Fruit fly (Drosophila melanogaster) whole organism, embryonic: ENCODE measurements around the gene CG7656.

Experiments
- Asciz ChIP-seq: fragments of 200-800 bp; sonication (Bioruptor generic); optimal IDR thresholded peaks from 2 replicates; lab custom pipeline; 2017; ENCODE audit warnings: missing biosample characterization, mild to moderate bottlenecking, missing genetic modification characterization, missing genetic modification reagents
- B-H2 ChIP-seq: fragments of 200-800 bp; sonication (Bioruptor generic); optimal IDR thresholded peaks from 2 replicates; lab custom pipeline; 2018; ENCODE audit warnings: missing biosample characterization, mild to moderate bottlenecking, missing genetic modification characterization
- Bgb ChIP-seq: fragments of 200-800 bp; sonication (Bioruptor generic); IDR thresholded peaks from 2 replicates; pipeline ENCODE4 v1.3.6; 2022; ENCODE audit warnings: missing biosample characterization, missing genetic modification characterization; ENCODE audit not compliant: partially characterized antibody
- CG10147 ChIP-seq: fragments of 200-800 bp; sonication (Bioruptor generic); optimal IDR thresholded peaks from 2 replicates; lab custom pipeline; 2019; ENCODE audit warnings: missing biosample characterization, mild to moderate bottlenecking, missing genetic modification characterization, moderate library complexity
- CG10267 ChIP-seq: fragments of 200-800 bp; sonication (Bioruptor generic); optimal IDR thresholded peaks from 2 replicates; lab custom pipeline; 2018; ENCODE audit warnings: missing biosample characterization, mild to moderate bottlenecking, missing genetic modification characterization, moderate library complexity
- CG10431 ChIP-seq: fragments of 200-800 bp; sonication (Bioruptor generic); optimal IDR thresholded peaks from 3 replicates; lab custom pipeline; 2018; ENCODE audit warnings: missing biosample characterization, mild to moderate bottlenecking, missing genetic modification characterization
- CG12219 ChIP-seq: fragments of 200-800 bp; sonication (Bioruptor generic); optimal IDR thresholded peaks from 3 replicates; lab custom pipeline; 2018; ENCODE audit warnings: missing biosample characterization, mild to moderate bottlenecking, missing genetic modification characterization
- CG14014 ChIP-seq: fragments of 200-800 bp; sonication (Bioruptor generic); IDR thresholded peaks from 2 replicates; pipeline ENCODE4 v1.3.6; 2022; ENCODE audit warnings: missing biosample characterization, missing genetic modification characterization
- CG14710 ChIP-seq: fragments of 200-800 bp; sonication (Bioruptor generic); optimal IDR thresholded peaks from 3 replicates; lab custom pipeline; 2019; ENCODE audit warnings: missing biosample characterization, mild to moderate bottlenecking, missing genetic modification characterization, moderate library complexity
- CG18764 ChIP-seq: fragments of 200-800 bp; sonication (Bioruptor generic); optimal IDR thresholded peaks from 3 replicates; lab custom pipeline; 2016; ENCODE audit warnings: missing biosample characterization, missing genetic modification characterization
- CG31224 ChIP-seq: fragments of 200-800 bp; sonication (Bioruptor generic); IDR thresholded peaks from 2 replicates; pipeline ENCODE4 v1.3.6; 2022; ENCODE audit warnings: missing biosample characterization, missing genetic modification characterization
- CG3281 ChIP-seq: fragments of 200-800 bp; sonication (Bioruptor generic); optimal IDR thresholded peaks from 3 replicates; lab custom pipeline; 2017; ENCODE audit warnings: missing biosample characterization, mild to moderate bottlenecking, missing genetic modification characterization
- CG42726 ChIP-seq: fragments of 200-800 bp; sonication (Bioruptor generic); IDR thresholded peaks from 2 replicates; pipeline ENCODE4 v1.3.6; 2022; ENCODE audit warnings: missing biosample characterization, missing genetic modification characterization; ENCODE audit not compliant: partially characterized antibody
- CG4707 ChIP-seq: fragments of 200-800 bp; sonication (Bioruptor generic); optimal IDR thresholded peaks from 2 replicates; lab custom pipeline; 2018; ENCODE audit warnings: missing biosample characterization, mild to moderate bottlenecking, missing genetic modification characterization, moderate library complexity
- CG4854 ChIP-seq: fragments of 200-800 bp; sonication (Bioruptor generic); optimal IDR thresholded peaks from 2 replicates; lab custom pipeline; 2016; ENCODE audit warnings: missing biosample characterization, missing genetic modification characterization, inconsistent platforms
- CG6654 ChIP-seq: fragments of 200-800 bp; sonication (Bioruptor generic); optimal IDR thresholded peaks from 2 replicates; lab custom pipeline; 2017; ENCODE audit warnings: missing biosample characterization, mild to moderate bottlenecking, missing genetic modification characterization
- CG6689 ChIP-seq: fragments of 200-800 bp; sonication (Bioruptor generic); IDR thresholded peaks from 2 replicates; pipeline ENCODE4 v1.3.6; 2022; ENCODE audit warnings: missing biosample characterization, missing genetic modification characterization
- CG9215 ChIP-seq: fragments of 200-800 bp; sonication (Bioruptor generic); IDR thresholded peaks from 2 replicates; pipeline ENCODE4 v1.3.6; 2022; ENCODE audit warnings: missing biosample characterization, missing genetic modification characterization
- CG9727 ChIP-seq: fragments of 200-800 bp; sonication (Bioruptor generic); optimal IDR thresholded peaks from 3 replicates; lab custom pipeline; 2017; ENCODE audit warnings: missing biosample characterization, mild to moderate bottlenecking, missing genetic modification characterization
- Dp ChIP-seq: fragments of 200-800 bp; sonication (Bioruptor generic); optimal IDR thresholded peaks from 2 replicates; lab custom pipeline; 2018; ENCODE audit warnings: missing biosample characterization, mild to moderate bottlenecking, missing genetic modification characterization, moderate library complexity
- Dref ChIP-seq: fragments of 200-800 bp; sonication (Bioruptor generic); IDR thresholded peaks from 2 replicates; pipeline ENCODE4 v1.3.6; 2022; ENCODE audit warnings: missing biosample characterization, missing genetic modification characterization
- ERR ChIP-seq: fragments of 200-800 bp; sonication (Bioruptor generic); optimal IDR thresholded peaks from 2 replicates; lab custom pipeline; 2016; ENCODE audit warnings: missing biosample characterization, missing genetic modification characterization
- HmgD ChIP-seq: fragments of 200-800 bp; sonication (Bioruptor generic); optimal IDR thresholded peaks from 3 replicates; lab custom pipeline; 2016; ENCODE audit warnings: missing biosample characterization, missing genetic modification characterization
- Kr ChIP-seq: fragments of 200-800 bp; sonication (Bioruptor generic); optimal IDR thresholded peaks from 2 replicates; lab custom pipeline; 2017; ENCODE audit warnings: missing biosample characterization, mild to moderate bottlenecking, missing genetic modification characterization
- Myb ChIP-seq: fragments of 200-800 bp; sonication (Bioruptor generic); optimal IDR thresholded peaks from 2 replicates; lab custom pipeline; 2016; ENCODE audit warnings: missing biosample characterization, missing genetic modification characterization
- Six4 ChIP-seq: fragments of 200-800 bp; sonication (Bioruptor generic); optimal IDR thresholded peaks from 2 replicates; lab custom pipeline; 2016; ENCODE audit warnings: missing biosample characterization, missing genetic modification characterization
- Sox102F ChIP-seq: fragments of 200-800 bp; sonication (Bioruptor generic); optimal IDR thresholded peaks from 2 replicates; lab custom pipeline; 2018; ENCODE audit warnings: missing biosample characterization, mild to moderate bottlenecking, missing genetic modification characterization, moderate library complexity
- Vsx1 ChIP-seq: fragments of 200-800 bp; sonication (Bioruptor generic); optimal IDR thresholded peaks from 2 replicates; lab custom pipeline; 2017; ENCODE audit warnings: missing biosample characterization, mild to moderate bottlenecking, missing genetic modification characterization, missing genetic modification reagents
- Xbp1 ChIP-seq: fragments of 200-800 bp; sonication (Bioruptor generic); optimal IDR thresholded peaks from 3 replicates; lab custom pipeline; 2016; ENCODE audit warnings: missing biosample characterization, mild to moderate bottlenecking, missing genetic modification characterization
- aop ChIP-seq: fragments of 200-800 bp; sonication (Bioruptor generic); IDR thresholded peaks from 2 replicates; pipeline ENCODE4 v1.3.6; 2022; ENCODE audit warnings: missing biosample characterization, missing genetic modification characterization
- ash1 ChIP-seq: fragments of 200-800 bp; sonication (Bioruptor generic); optimal IDR thresholded peaks from 2 replicates; lab custom pipeline; 2018; ENCODE audit warnings: missing biosample characterization, mild to moderate bottlenecking, missing genetic modification characterization
- br ChIP-seq: fragments of >200 bp; optimal IDR thresholded peaks from 2 replicates; lab custom pipeline; 2017
- cato ChIP-seq: fragments of 200-800 bp; sonication (Bioruptor generic); optimal IDR thresholded peaks from 2 replicates; lab custom pipeline; 2016; ENCODE audit warnings: missing biosample characterization, missing genetic modification characterization, borderline replicate concordance
- chinmo ChIP-seq: fragments of 200-800 bp; sonication (Bioruptor generic); IDR thresholded peaks from 4 replicates; pipeline ENCODE4 v1.3.6; 2022; ENCODE audit warnings: missing biosample characterization, missing genetic modification characterization; ENCODE audit not compliant: partially characterized antibody
- dati ChIP-seq: fragments of 200-800 bp; sonication (Bioruptor generic); IDR thresholded peaks from 2 replicates; pipeline ENCODE4 v1.3.6; 2022; ENCODE audit warnings: missing biosample characterization, missing genetic modification characterization
- dm ChIP-seq: fragments of 200-800 bp; sonication (Bioruptor generic); optimal IDR thresholded peaks from 3 replicates; lab custom pipeline; 2016; ENCODE audit warnings: missing biosample characterization, missing genetic modification characterization
- dysf ChIP-seq: fragments of 200-800 bp; sonication (Bioruptor generic); IDR thresholded peaks from 3 replicates; pipeline ENCODE4 v1.3.6; 2022; ENCODE audit warnings: missing biosample characterization, missing genetic modification characterization
- fru ChIP-seq: fragments of >200 bp; optimal IDR thresholded peaks from 2 replicates; lab custom pipeline; 2017
- gfzf ChIP-seq: fragments of 200-800 bp; sonication (Bioruptor generic); optimal IDR thresholded peaks from 2 replicates; lab custom pipeline; 2016; ENCODE audit warnings: missing biosample characterization, mild to moderate bottlenecking, missing genetic modification characterization, moderate library complexity
- ken ChIP-seq: fragments of 200-800 bp; sonication (Bioruptor generic); IDR thresholded peaks from 3 replicates; pipeline ENCODE4 v1.3.6; 2022; ENCODE audit warnings: missing biosample characterization, missing genetic modification characterization
- klu ChIP-seq: fragments of 200-800 bp; sonication (Bioruptor generic); IDR thresholded peaks from 2 replicates; pipeline ENCODE4 v1.3.6; 2022; ENCODE audit warnings: missing biosample characterization, missing genetic modification characterization
- pan ChIP-seq, 4 experiments: fragments of >200 bp in 3 of 4; fragments of 200-800 bp in 1 of 4; sonication (Bioruptor generic) in 1 of 4; optimal IDR thresholded peaks in 3 of 4; IDR thresholded peaks in 1 of 4; 2 replicates each; pipeline versions ENCODE4 v1.3.6 to Lab custom; 2017 to 2022; ENCODE audit warnings: missing biosample characterization in 2 of 4, missing genetic modification characterization in 2 of 4, mixed read lengths in 1 of 4
- pzg ChIP-seq: fragments of 200-800 bp; sonication (Bioruptor generic); optimal IDR thresholded peaks from 3 replicates; lab custom pipeline; 2018; ENCODE audit warnings: missing biosample characterization, mild to moderate bottlenecking, missing genetic modification characterization, moderate library complexity
- run ChIP-seq: fragments of 200-800 bp; sonication (Bioruptor generic); optimal IDR thresholded peaks from 3 replicates; lab custom pipeline; 2018; ENCODE audit warnings: missing biosample characterization, mild to moderate bottlenecking, missing genetic modification characterization
- seq ChIP-seq: fragments of 200-800 bp; sonication (Bioruptor generic); IDR thresholded peaks from 2 replicates; pipeline ENCODE4 v1.3.6; 2022; ENCODE audit warnings: missing biosample characterization, missing genetic modification characterization
- sna ChIP-seq: fragments of 200-800 bp; sonication (Bioruptor generic); IDR thresholded peaks from 2 replicates; pipeline ENCODE4 v1.3.6; 2022; ENCODE audit warnings: missing biosample characterization, missing genetic modification characterization; ENCODE audit not compliant: partially characterized antibody
- trem ChIP-seq: fragments of 200-800 bp; optimal IDR thresholded peaks from 3 replicates; lab custom pipeline; 2019; ENCODE audit warnings: missing biosample characterization, mild to moderate bottlenecking, missing genetic modification characterization, moderate library complexity
- yki ChIP-seq: fragments of >200 bp; optimal IDR thresholded peaks from 3 replicates; lab custom pipeline; 2018
- zen2 ChIP-seq: fragments of 200-800 bp; sonication (Bioruptor generic); IDR thresholded peaks from 3 replicates; pipeline ENCODE4 v1.3.6; 2022; ENCODE audit warnings: missing biosample characterization, missing genetic modification characterization; ENCODE audit not compliant: partially characterized antibody

CG7656 gene

DNA sequence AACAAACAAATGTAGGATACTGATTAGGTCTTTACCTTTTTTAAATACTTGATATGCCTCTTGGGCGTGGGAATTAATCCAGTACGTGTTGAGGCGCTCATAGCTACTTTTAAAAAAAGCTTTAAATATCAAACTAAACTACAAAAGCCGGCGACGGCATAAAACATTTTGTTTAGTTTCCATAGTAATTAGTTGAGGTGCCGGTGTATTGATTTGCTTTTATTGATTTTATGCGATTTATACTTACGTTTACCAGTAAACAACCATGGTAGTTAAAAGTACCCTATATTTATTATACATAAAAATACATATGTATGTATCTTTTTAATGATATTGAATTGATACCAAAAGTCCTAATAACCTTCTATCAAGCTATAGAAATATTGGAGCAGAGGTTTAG, 24.8 kb upstream of the CG7656 start, which contains the start of gene CG13449:
Gene CG13449, minus strand, starts transcription at position 101 of the 400 bp plus-strand sequence.
- TF ChIP-seq yki (lab: Kevin White, UChicago) (no peak), ken (no peak), Myb (GFP tag; lab: Kevin White, UChicago) (no peak)

DNA sequence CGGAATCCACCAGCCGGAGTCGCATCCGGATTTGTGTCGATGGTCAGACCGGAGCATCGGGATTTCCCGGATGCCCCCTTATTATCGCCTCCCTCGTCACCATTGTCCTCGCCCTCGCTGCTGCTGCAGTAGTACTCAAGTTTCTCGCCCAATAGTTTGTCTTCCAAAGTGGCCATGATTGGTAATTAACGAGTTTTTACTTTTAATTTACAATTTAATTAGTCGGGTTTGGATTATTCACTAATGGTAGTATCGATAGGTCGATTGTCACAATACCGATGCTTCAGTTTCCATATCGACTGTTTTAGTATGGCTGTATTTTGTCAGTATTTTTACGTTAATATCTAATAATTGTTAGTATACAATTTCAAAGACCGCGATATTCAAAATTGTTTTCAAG, 22.1 kb upstream of the CG7656 start, which contains the start of gene CG7650:
Gene CG7650, minus strand, starts transcription at position 278 of the 400 bp plus-strand sequence.
- TF ChIP-seq zen2 (GFP tag; lab: Robert Waterston, UW) = peak; percentile 93
- TF ChIP-seq CG3281 = no peak
- TF ChIP-seq CG10431 (GFP tag; lab: Kevin White, UChicago) = no peak
- TF ChIP-seq br (lab: Kevin White, UChicago) = no peak
- TF ChIP-seq Six4 (GFP tag; lab: Kevin White, UChicago) = no peak
- TF ChIP-seq CG4854 (GFP tag; lab: Kevin White, UChicago) = no peak
- TF ChIP-seq cato (GFP tag; lab: Kevin White, UChicago) = no peak
- peak; percentile 91 for TF ChIP-seq Dref (GFP tag; lab: Robert Waterston, UW)
- TF ChIP-seq CG31224 = no peak
- no peak for TF ChIP-seq CG4707 (GFP tag; lab: Kevin White, UChicago)
- TF ChIP-seq chinmo (GFP tag; lab: Robert Waterston, UW) = peak; percentile 87; the same call in 2 of the 4 replicates
- TF ChIP-seq CG6689 (GFP tag; lab: Robert Waterston, UW) = no peak
- peak; percentile 66 for TF ChIP-seq gfzf (GFP tag; lab: Kevin White, UChicago)
- no peak for TF ChIP-seq CG9727 (GFP tag; lab: Kevin White, UChicago)
- peak; percentile 81 for TF ChIP-seq pzg (GFP tag; lab: Kevin White, UChicago)
- no peak for TF ChIP-seq Vsx1
- no peak for TF ChIP-seq HmgD (GFP tag; lab: Kevin White, UChicago)
- TF ChIP-seq dm (GFP tag; lab: Kevin White, UChicago) = no peak
- TF ChIP-seq aop (GFP tag; lab: Robert Waterston, UW) = no peak
- no peak for TF ChIP-seq Asciz (GFP tag; lab: Kevin White, UChicago)
- TF ChIP-seq CG6654 (GFP tag; lab: Kevin White, UChicago) = no peak
- no peak for TF ChIP-seq run
- no peak for TF ChIP-seq dysf (GFP tag; lab: Robert Waterston, UW)
- no peak for TF ChIP-seq Kr (GFP tag; lab: Kevin White, UChicago)
- no peak for TF ChIP-seq CG9215 (GFP tag; lab: Robert Waterston, UW)
- TF ChIP-seq sna = peak; percentile 81
- peak; percentile 74; the same call in 1 of the 2 replicates for TF ChIP-seq CG42726
- TF ChIP-seq Dp (GFP tag; lab: Kevin White, UChicago) = peak; percentile 93
- no peak for TF ChIP-seq ash1 (GFP tag; lab: Kevin White, UChicago)
- peak; percentile 64 for TF ChIP-seq CG14710 (tag; lab: Kevin White, UChicago)
- TF ChIP-seq Bgb = peak; percentile 93
- TF ChIP-seq seq (GFP tag; lab: Robert Waterston, UW) = no peak
- TF ChIP-seq klu = no peak
- TF ChIP-seq dati (GFP tag; lab: Robert Waterston, UW) = no peak
- TF ChIP-seq Xbp1 = no peak
- peak; percentile 54 for TF ChIP-seq trem (tag; lab: Kevin White, UChicago)
- TF ChIP-seq CG12219 (GFP tag; lab: Kevin White, UChicago) = no peak
- no peak for TF ChIP-seq CG14014 (GFP tag; lab: Robert Waterston, UW)
- TF ChIP-seq B-H2 (GFP tag; lab: Kevin White, UChicago) = no peak
- no peak for TF ChIP-seq CG10147 (GFP tag; lab: Kevin White, UChicago)
- TF ChIP-seq Sox102F (GFP tag; lab: Kevin White, UChicago) = no peak
- TF ChIP-seq CG18764 (GFP tag; lab: Kevin White, UChicago) = no peak
- TF ChIP-seq pan (optimal IDR thresholded peaks at IDR 0.05; lab: Kevin White, UChicago) = no peak
- TF ChIP-seq pan (GFP tag; optimal IDR thresholded peaks at IDR 0.05 in 1 of 2, IDR thresholded peaks at IDR 0.05 in 1 of 2) = no peak
- TF ChIP-seq CG10267 (tag; lab: Kevin White, UChicago) = peak; percentile 74
- TF ChIP-seq fru (lab: Kevin White, UChicago) = no peak
- no peak for TF ChIP-seq ERR (GFP tag; lab: Kevin White, UChicago)
